Worm (Caenorhabditis elegans): ENCODE results near the gene K07E3.4.

Gene K07E3.4

ce11 chrX:8103899-8104298, 20.1 kb upstream of the K07E3.4 start, which contains the start of gene K07E3.2:
TSS of gene K07E3.2 (plus strand) at chrX:8104298.
- TF ChIP-seq duxl-1 (tag; optimal IDR thresholded peaks at IDR 0.05; ENCODE audit: poor library complexity) (peak; percentile 37), hmg-1.1 (GFP tag; IDR thresholded peaks at IDR 0.05) (peak; percentile 84), ceh-20 (GFP tag; IDR thresholded peaks at IDR 0.05) (no peak), mep-1 (tag; optimal IDR thresholded peaks at IDR 0.05) (peak; percentile 41), dve-1 (tag; optimal IDR thresholded peaks at IDR 0.05; ENCODE audit: insufficient read depth) (peak; percentile 3), mes-2 (tag; optimal IDR thresholded peaks at IDR 0.05; ENCODE audit: poor library complexity, severe bottlenecking) (peak; percentile 66), aha-1 (tag) (peak; percentile 50), nhr-6 (tag; optimal IDR thresholded peaks at IDR 0.05) (no peak), nhr-102 (tag; optimal IDR thresholded peaks at IDR 0.05) (peak; percentile 52), ztf-7 (tag; optimal IDR thresholded peaks at IDR 0.05) (peak; percentile 1), rbr-2 (tag; optimal IDR thresholded peaks at IDR 0.05) (peak; percentile 29)

- no peak for TF ChIP-seq spr-3 (GFP tag; optimal IDR thresholded peaks at IDR 0.05)
- no peak for TF ChIP-seq cey-2 (tag; optimal IDR thresholded peaks at IDR 0.05; ENCODE audit: borderline replicate concordance, insufficient read depth)
- peak; percentile 23 for TF ChIP-seq dve-1 (tag; optimal IDR thresholded peaks at IDR 0.05; ENCODE audit: insufficient read depth)
- TF ChIP-seq nhr-77 (tag; optimal IDR thresholded peaks at IDR 0.05) = peak; percentile 13
- peak; percentile 50; the same call in 1 of the 2 replicates for TF ChIP-seq dmd-6 (GFP tag; IDR thresholded peaks at IDR 0.05)
- no peak for TF ChIP-seq daf-16 (GFP tag; optimal IDR thresholded peaks at IDR 0.05)
- TF ChIP-seq daf-16 (tag; optimal IDR thresholded peaks at IDR 0.05) = peak; percentile 51
- peak; percentile 53 for TF ChIP-seq pqm-1 (tag; optimal IDR thresholded peaks at IDR 0.05)
- TF ChIP-seq hlh-11 (tag; optimal IDR thresholded peaks at IDR 0.05) = peak; percentile 22
- peak; percentile 8 for TF ChIP-seq nhr-28 (tag; optimal IDR thresholded peaks at IDR 0.05)
- no peak for TF ChIP-seq nhr-42 (GFP tag; IDR thresholded peaks at IDR 0.05)
Observed at ce11 chrX:8098813-8099360, 15.1 kb upstream of the K07E3.4 start, which contains the start of gene catp-5. TSS of gene catp-5 (minus strand) at chrX:8098863.

- TF ChIP-seq nhr-48 (tag; optimal IDR thresholded peaks at IDR 0.05) = peak; percentile 43
- peak; percentile 56; the same call in 1 of the 2 replicates for TF ChIP-seq mdt-29 (GFP tag; IDR thresholded peaks at IDR 0.05)
- TF ChIP-seq cey-2 (tag; optimal IDR thresholded peaks at IDR 0.05; ENCODE audit: borderline replicate concordance, insufficient read depth) = no peak
- TF ChIP-seq zfp-2 (tag; optimal IDR thresholded peaks at IDR 0.05) = no peak
- peak; percentile 9; the same call in 1 of the 2 replicates for TF ChIP-seq dmd-6 (GFP tag; IDR thresholded peaks at IDR 0.05)
- peak; percentile 4 for TF ChIP-seq mep-1 (tag; optimal IDR thresholded peaks at IDR 0.05)
- no peak for TF ChIP-seq arid-1 (GFP tag; conservative IDR thresholded peaks at IDR 0.05)
- TF ChIP-seq lin-29 (GFP tag; IDR thresholded peaks at IDR 0.05) = no peak
- TF ChIP-seq nhr-77 (tag; optimal IDR thresholded peaks at IDR 0.05) = no peak
- no peak for TF ChIP-seq duxl-1 (tag; optimal IDR thresholded peaks at IDR 0.05; ENCODE audit: poor library complexity)
- TF ChIP-seq daf-19 (GFP tag; conservative IDR thresholded peaks at IDR 0.05) = no peak
- TF ChIP-seq nhr-41 (GFP tag; IDR thresholded peaks at IDR 0.05) = no peak
- peak; percentile 59 for TF ChIP-seq nhr-11 (tag; optimal IDR thresholded peaks at IDR 0.05)
- TF ChIP-seq spr-1 (tag; optimal IDR thresholded peaks at IDR 0.05) = no peak
- peak; percentile 45 for TF ChIP-seq mxl-3 (GFP tag; optimal IDR thresholded peaks at IDR 0.05)
- peak; percentile 32 for TF ChIP-seq gei-8 (GFP tag; optimal IDR thresholded peaks at IDR 0.05)
- peak; percentile 78 for TF ChIP-seq hlh-30 (tag; optimal IDR thresholded peaks at IDR 0.05; ENCODE audit: insufficient read depth)
- TF ChIP-seq ceh-62 (tag; optimal IDR thresholded peaks at IDR 0.05) = no peak
- TF ChIP-seq daf-12 (tag; optimal IDR thresholded peaks at IDR 0.05) = no peak
- no peak for TF ChIP-seq ztf-11 (tag; optimal IDR thresholded peaks at IDR 0.05)
- TF ChIP-seq nhr-28 (tag; optimal IDR thresholded peaks at IDR 0.05) = peak; percentile 81
- peak in 1 of 2 experiments; percentile 2 for TF ChIP-seq hif-1 (tag; optimal IDR thresholded peaks at IDR 0.05)
- no peak for TF ChIP-seq unc-130 (GFP tag; optimal IDR thresholded peaks at IDR 0.05)
- TF ChIP-seq fkh-10 (GFP tag; optimal IDR thresholded peaks at IDR 0.05) = no peak
- peak in 1 of 2 experiments; percentile 64 for TF ChIP-seq unc-62 (GFP tag; optimal IDR thresholded peaks at IDR 0.05 in 1 of 2)
- no peak for TF ChIP-seq unc-62 (tag; optimal IDR thresholded peaks at IDR 0.05)
- no peak for TF ChIP-seq daf-16 (GFP tag; optimal IDR thresholded peaks at IDR 0.05)
- peak; percentile 13 for TF ChIP-seq daf-16 (tag; optimal IDR thresholded peaks at IDR 0.05)
- no peak for TF ChIP-seq tra-1 (GFP tag; IDR thresholded peaks at IDR 0.05)
- TF ChIP-seq lin-1 (GFP tag; IDR thresholded peaks at IDR 0.05) = no peak
- peak; percentile 38 for TF ChIP-seq hlh-11 (tag; optimal IDR thresholded peaks at IDR 0.05)
- no peak for TF ChIP-seq saeg-2 (GFP tag; IDR thresholded peaks at IDR 0.05)
- TF ChIP-seq mdl-1 (tag; optimal IDR thresholded peaks at IDR 0.05) = peak in 1 of 2 experiments; percentile 47
Observed at ce11 chrX:8089916-8090315, 6.1 kb upstream of the K07E3.4 start.

All from whole organism, L4 larva.